Fruit fly (Drosophila melanogaster) whole organism, embryonic: ENCODE measurements around the gene CG42324.

Experiments
- Ada2b ChIP-seq: fragments of 200-800 bp; sonication (Bioruptor generic); IDR thresholded peaks from 2 replicates; pipeline ENCODE4 v1.3.6; 2022; ENCODE audit warnings: missing biosample characterization, missing genetic modification characterization
- Bgb ChIP-seq: fragments of 200-800 bp; sonication (Bioruptor generic); IDR thresholded peaks from 2 replicates; pipeline ENCODE4 v1.3.6; 2022; ENCODE audit warnings: missing biosample characterization, missing genetic modification characterization; ENCODE audit not compliant: partially characterized antibody
- CG10366 ChIP-seq: fragments of 200-800 bp; sonication (Bioruptor generic); IDR thresholded peaks from 2 replicates; pipeline ENCODE4 v1.3.6; 2022; ENCODE audit warnings: missing biosample characterization, missing genetic modification characterization
- CG10979 ChIP-seq: fragments of 200-800 bp; sonication (Bioruptor generic); optimal IDR thresholded peaks from 2 replicates; lab custom pipeline; 2018; ENCODE audit warnings: missing biosample characterization, mild to moderate bottlenecking, missing genetic modification characterization, moderate library complexity
- CG11504 ChIP-seq: fragments of 200-800 bp; sonication (Bioruptor generic); optimal IDR thresholded peaks from 3 replicates; lab custom pipeline; 2019; ENCODE audit warnings: missing biosample characterization, mild to moderate bottlenecking, missing genetic modification characterization, moderate library complexity
- CG11696 ChIP-seq: fragments of 200-800 bp; sonication (Bioruptor generic); IDR thresholded peaks from 2 replicates; pipeline ENCODE4 v1.3.6; 2022; ENCODE audit warnings: missing biosample characterization, missing genetic modification characterization
- CG1233 ChIP-seq: fragments of 200-800 bp; sonication (Bioruptor generic); optimal IDR thresholded peaks from 4 replicates; lab custom pipeline; 2018; ENCODE audit warnings: missing biosample characterization, mild to moderate bottlenecking, missing genetic modification characterization
- CG12391 ChIP-seq: fragments of 200-800 bp; sonication (Bioruptor generic); optimal IDR thresholded peaks from 3 replicates; lab custom pipeline; 2018; ENCODE audit warnings: missing biosample characterization, mild to moderate bottlenecking, missing genetic modification characterization, moderate library complexity
- CG15011 ChIP-seq: fragments of 200-800 bp; sonication (Bioruptor generic); optimal IDR thresholded peaks from 3 replicates; lab custom pipeline; 2018; ENCODE audit warnings: missing biosample characterization, mild to moderate bottlenecking, missing genetic modification characterization
- CG15479 ChIP-seq: fragments of 200-800 bp; sonication (Bioruptor generic); optimal IDR thresholded peaks from 3 replicates; lab custom pipeline; 2019; ENCODE audit warnings: missing biosample characterization, mild to moderate bottlenecking, missing genetic modification characterization, moderate library complexity
- CG18262 ChIP-seq: fragments of 200-800 bp; optimal IDR thresholded peaks from 3 replicates; lab custom pipeline; 2019; ENCODE audit warnings: missing biosample characterization, mild to moderate bottlenecking, missing genetic modification characterization, moderate library complexity
- CG2678 ChIP-seq: fragments of 200-800 bp; sonication (Bioruptor generic); optimal IDR thresholded peaks from 3 replicates; lab custom pipeline; 2019; ENCODE audit warnings: missing biosample characterization, mild to moderate bottlenecking, missing genetic modification characterization, moderate library complexity
- CG2712 ChIP-seq: fragments of 200-800 bp; optimal IDR thresholded peaks from 3 replicates; lab custom pipeline; 2019; ENCODE audit warnings: missing biosample characterization, mild to moderate bottlenecking, missing genetic modification characterization, moderate library complexity
- CG2889 ChIP-seq: fragments of 200-800 bp; sonication (Bioruptor generic); IDR thresholded peaks from 3 replicates; pipeline ENCODE4 v1.3.6; 2022; ENCODE audit warnings: missing biosample characterization, missing genetic modification characterization
- CG3065 ChIP-seq: fragments of 200-800 bp; sonication (Bioruptor generic); optimal IDR thresholded peaks from 2 replicates; lab custom pipeline; 2016; ENCODE audit warnings: missing biosample characterization, missing genetic modification characterization
- CG31441 ChIP-seq: fragments of 200-800 bp; sonication (Bioruptor generic); IDR thresholded peaks from 2 replicates; pipeline ENCODE4 v1.3.6; 2022; ENCODE audit warnings: missing biosample characterization, missing genetic modification characterization
- CG6654 ChIP-seq: fragments of 200-800 bp; sonication (Bioruptor generic); optimal IDR thresholded peaks from 2 replicates; lab custom pipeline; 2017; ENCODE audit warnings: missing biosample characterization, mild to moderate bottlenecking, missing genetic modification characterization
- CG6813 ChIP-seq: fragments of 200-800 bp; sonication (Bioruptor generic); optimal IDR thresholded peaks from 2 replicates; lab custom pipeline; 2017; ENCODE audit warnings: missing biosample characterization, missing genetic modification characterization, mild to moderate bottlenecking, moderate library complexity, missing genetic modification reagents
- CG7839 ChIP-seq: fragments of 200-800 bp; sonication (Bioruptor generic); optimal IDR thresholded peaks from 3 replicates; lab custom pipeline; 2018; ENCODE audit warnings: missing biosample characterization, mild to moderate bottlenecking, missing genetic modification characterization, moderate library complexity
- CG9797 ChIP-seq: fragments of 200-800 bp; sonication (Bioruptor generic); optimal IDR thresholded peaks from 3 replicates; lab custom pipeline; 2018; ENCODE audit warnings: missing biosample characterization, mild to moderate bottlenecking, missing genetic modification characterization
- CG9932 ChIP-seq: fragments of 200-800 bp; sonication (Bioruptor generic); IDR thresholded peaks from 2 replicates; pipeline ENCODE4 v1.3.6; 2022; ENCODE audit warnings: missing biosample characterization, missing genetic modification characterization
- Drgx ChIP-seq: fragments of 200-800 bp; sonication (Bioruptor generic); IDR thresholded peaks from 2 replicates; pipeline ENCODE4 v1.3.6; 2022; ENCODE audit warnings: missing biosample characterization, missing genetic modification characterization
- E2f1 ChIP-seq: fragments of 200-800 bp; sonication (Bioruptor generic); IDR thresholded peaks from 2 replicates; pipeline ENCODE4 v1.3.6; 2022; ENCODE audit warnings: missing biosample characterization, missing genetic modification characterization
- Hmx ChIP-seq: fragments of 200-800 bp; sonication (Bioruptor generic); optimal IDR thresholded peaks from 2 replicates; lab custom pipeline; 2016; ENCODE audit warnings: missing biosample characterization, missing genetic modification characterization
- Hr51 ChIP-seq, 2 experiments: fragments of 200-800 bp; sonication (Bioruptor generic); optimal IDR thresholded peaks; 2 replicates in 1 of 2; 3 replicates in 1 of 2; lab custom pipeline; 2016 to 2018; ENCODE audit warnings: missing biosample characterization in 2 of 2, missing genetic modification characterization in 2 of 2, mild to moderate bottlenecking in 1 of 2, moderate library complexity in 1 of 2
- Oli ChIP-seq: fragments of 200-800 bp; sonication (Bioruptor generic); optimal IDR thresholded peaks from 2 replicates; lab custom pipeline; 2018; ENCODE audit warnings: missing biosample characterization, mild to moderate bottlenecking, missing genetic modification characterization, moderate library complexity
- Pdp1 ChIP-seq, 2 experiments: fragments of 200-800 bp; sonication (Bioruptor generic); optimal IDR thresholded peaks; 3 replicates each; lab custom pipeline; 2016; ENCODE audit warnings: missing biosample characterization in 2 of 2, missing genetic modification characterization in 2 of 2, mild to moderate bottlenecking in 1 of 2, moderate library complexity in 1 of 2
- Poxn ChIP-seq: fragments of 200-800 bp; sonication (Bioruptor generic); IDR thresholded peaks from 2 replicates; pipeline ENCODE4 v1.3.6; 2022; ENCODE audit warnings: missing biosample characterization, missing genetic modification characterization
- Sox100B ChIP-seq: fragments of 200-800 bp; sonication (Bioruptor generic); optimal IDR thresholded peaks from 3 replicates; lab custom pipeline; 2018; ENCODE audit warnings: missing biosample characterization, mild to moderate bottlenecking, missing genetic modification characterization
- Ssrp ChIP-seq: fragments of 200-800 bp; sonication (Bioruptor generic); optimal IDR thresholded peaks from 2 replicates; lab custom pipeline; 2018; ENCODE audit warnings: missing biosample characterization, mild to moderate bottlenecking, missing genetic modification characterization, moderate library complexity
- Xbp1 ChIP-seq: fragments of 200-800 bp; sonication (Bioruptor generic); optimal IDR thresholded peaks from 3 replicates; lab custom pipeline; 2016; ENCODE audit warnings: missing biosample characterization, mild to moderate bottlenecking, missing genetic modification characterization
- aop ChIP-seq: fragments of 200-800 bp; sonication (Bioruptor generic); IDR thresholded peaks from 2 replicates; pipeline ENCODE4 v1.3.6; 2022; ENCODE audit warnings: missing biosample characterization, missing genetic modification characterization
- ap ChIP-seq: fragments of 200-800 bp; sonication (Bioruptor generic); IDR thresholded peaks from 2 replicates; pipeline ENCODE4 v1.3.6; 2022; ENCODE audit warnings: missing biosample characterization, missing genetic modification characterization
- ase ChIP-seq: fragments of 200-800 bp; sonication (Bioruptor generic); IDR thresholded peaks from 3 replicates; pipeline ENCODE4 v1.3.6; 2022; ENCODE audit warnings: missing biosample characterization, missing genetic modification characterization
- ato ChIP-seq: fragments of 200-800 bp; sonication (Bioruptor generic); IDR thresholded peaks from 2 replicates; pipeline ENCODE4 v1.3.6; 2022; ENCODE audit warnings: missing biosample characterization, missing genetic modification characterization; ENCODE audit not compliant: partially characterized antibody
- bsh ChIP-seq, 2 experiments: fragments of 200-800 bp; sonication (Bioruptor generic); optimal IDR thresholded peaks; 2 replicates each; lab custom pipeline; 2017 to 2018; ENCODE audit warnings: mild to moderate bottlenecking in 2 of 2, missing biosample characterization in 2 of 2, missing genetic modification characterization in 2 of 2, moderate library complexity in 1 of 2
- crol ChIP-seq: fragments of 200-800 bp; sonication (Bioruptor generic); IDR thresholded peaks from 2 replicates; pipeline ENCODE4 v1.3.6; 2022; ENCODE audit warnings: missing biosample characterization, missing genetic modification characterization
- dmrt99B ChIP-seq: fragments of 200-800 bp; sonication (Bioruptor generic); optimal IDR thresholded peaks from 2 replicates; lab custom pipeline; 2018; ENCODE audit warnings: missing biosample characterization, mild to moderate bottlenecking, missing genetic modification characterization, moderate library complexity
- fd96Cb ChIP-seq: fragments of 200-800 bp; sonication (Bioruptor generic); optimal IDR thresholded peaks from 2 replicates; lab custom pipeline; 2018; ENCODE audit warnings: missing biosample characterization, mild to moderate bottlenecking, missing genetic modification characterization, moderate library complexity
- gem ChIP-seq: fragments of 200-800 bp; sonication (Bioruptor generic); optimal IDR thresholded peaks from 2 replicates; lab custom pipeline; 2019; ENCODE audit warnings: missing biosample characterization, mild to moderate bottlenecking, missing genetic modification characterization, moderate library complexity
- hkb ChIP-seq, 2 experiments: fragments of 200-800 bp in 1 of 2; fragments of >200 bp in 1 of 2; sonication (Bioruptor generic) in 1 of 2; IDR thresholded peaks in 1 of 2; optimal IDR thresholded peaks in 1 of 2; 2 replicates each; pipeline versions ENCODE4 v1.3.6 to Lab custom; 2017 to 2022; ENCODE audit warnings: missing biosample characterization in 1 of 2, missing genetic modification characterization in 1 of 2
- oc ChIP-seq: fragments of 200-800 bp; sonication (Bioruptor generic); optimal IDR thresholded peaks from 2 replicates; lab custom pipeline; 2018; ENCODE audit warnings: missing biosample characterization, mild to moderate bottlenecking, missing genetic modification characterization, moderate library complexity
- sens ChIP-seq: fragments of 200-800 bp; sonication (Bioruptor generic); peaks from one replicate; lab custom pipeline; 2016; ENCODE audit warnings: missing biosample characterization, missing genetic modification characterization
- sens-2 ChIP-seq: fragments of 200-800 bp; sonication (Bioruptor generic); IDR thresholded peaks from 2 replicates; pipeline ENCODE4 v1.3.6; 2022; ENCODE audit warnings: missing biosample characterization, missing genetic modification characterization
- stc ChIP-seq: fragments of 200-800 bp; sonication (Bioruptor generic); IDR thresholded peaks from 2 replicates; pipeline ENCODE4 v1.3.6; 2022; ENCODE audit warnings: missing biosample characterization, missing genetic modification characterization
- tin ChIP-seq: fragments of 200-800 bp; sonication (Bioruptor generic); optimal IDR thresholded peaks from 3 replicates; lab custom pipeline; 2016; ENCODE audit warnings: missing biosample characterization, missing genetic modification characterization
- vvl ChIP-seq: fragments of 200-800 bp; sonication (Bioruptor generic); IDR thresholded peaks from 2 replicates; pipeline ENCODE4 v1.3.6; 2022; ENCODE audit warnings: missing biosample characterization, missing genetic modification characterization
- wdn ChIP-seq: fragments of 200-800 bp; sonication (Bioruptor generic); IDR thresholded peaks from 2 replicates; pipeline ENCODE4 v1.3.6; 2022; ENCODE audit warnings: missing biosample characterization, missing genetic modification characterization
- zfh1 ChIP-seq: fragments of 200-800 bp; sonication (Bioruptor generic); IDR thresholded peaks from 3 replicates; pipeline ENCODE4 v1.3.6; 2022; ENCODE audit warnings: missing biosample characterization, missing genetic modification characterization

The CG42324 gene

dm6 chr3L:3551008-3551407 lies 78.8 kb downstream of the CG42324 start (continued):
- TF ChIP-seq gem (tag; lab: Kevin White, UChicago): peak; percentile 42
- peak; percentile 36 for TF ChIP-seq CG2712
- TF ChIP-seq Hmx: no peak
- peak; percentile 61 for TF ChIP-seq CG11504 (tag; lab: Kevin White, UChicago)
- TF ChIP-seq ase (GFP tag; lab: Robert Waterston, UW): peak; percentile 52; the same call in 1 of the 3 replicates
- no peak for TF ChIP-seq CG6654 (GFP tag; lab: Kevin White, UChicago)
- peak; percentile 26 for TF ChIP-seq CG10979 (tag; lab: Kevin White, UChicago)
- no peak for TF ChIP-seq CG15011 (GFP tag; lab: Kevin White, UChicago)
- peak; percentile 11 for TF ChIP-seq Ssrp (tag; lab: Kevin White, UChicago)
- TF ChIP-seq CG6813: no peak
- 0 out of 2 replicates have a peak, but pooled peaks have one; percentile 21 for TF ChIP-seq ap
- 0 out of 3 replicates have a peak, but pooled peaks have one; percentile 29 for TF ChIP-seq zfh1 (GFP tag; lab: Robert Waterston, UW)
- TF ChIP-seq Hr51 (GFP tag; optimal IDR thresholded peaks at IDR 0.05; lab: Kevin White, UChicago): peak in 1 of 2 experiments; percentile 29
- 0 out of 2 replicates have a peak, but pooled peaks have one; percentile 50 for TF ChIP-seq Drgx (GFP tag; lab: Robert Waterston, UW)
- TF ChIP-seq CG15479 (GFP tag; lab: Kevin White, UChicago): no peak
- no peak for TF ChIP-seq CG3065
- TF ChIP-seq CG2678 (tag; lab: Kevin White, UChicago): peak; percentile 39
- peak; percentile 8 for TF ChIP-seq tin (GFP tag; lab: Kevin White, UChicago)
- peak; percentile 29 for TF ChIP-seq oc (tag; lab: Kevin White, UChicago)
- no peak for TF ChIP-seq crol (GFP tag; lab: Robert Waterston, UW)
- TF ChIP-seq Poxn (GFP tag; lab: Robert Waterston, UW): no peak
- TF ChIP-seq CG12391: peak; percentile 24
- peak; percentile 28 for TF ChIP-seq dmrt99B
- TF ChIP-seq stc (GFP tag; lab: Robert Waterston, UW): peak; percentile 36
- TF ChIP-seq CG18262: peak; percentile 29
- TF ChIP-seq Oli (tag; lab: Kevin White, UChicago): peak; percentile 27
- TF ChIP-seq sens (GFP tag; lab: Kevin White, UChicago): peak; percentile 78
- TF ChIP-seq hkb (optimal IDR thresholded peaks at IDR 0.05; lab: Kevin White, UChicago): no peak
- TF ChIP-seq hkb (GFP tag; IDR thresholded peaks at IDR 0.05; lab: Robert Waterston, UW): peak; percentile 62
- TF ChIP-seq Xbp1 (GFP tag; lab: Kevin White, UChicago): peak; percentile 16
- peak; percentile 26 for TF ChIP-seq fd96Cb (tag; lab: Kevin White, UChicago)
- TF ChIP-seq sens-2 (GFP tag; lab: Robert Waterston, UW): no peak
- TF ChIP-seq Bgb (GFP tag; lab: Robert Waterston, UW): no peak
- no peak for TF ChIP-seq ato (GFP tag; lab: Robert Waterston, UW)
- TF ChIP-seq CG7839: no peak
- no peak for TF ChIP-seq CG9932
- TF ChIP-seq aop: 0 out of 2 replicates have a peak, but pooled peaks have one; percentile 16
- TF ChIP-seq Sox100B: peak; percentile 11
- 0 out of 2 replicates have a peak, but pooled peaks have one; percentile 11 for TF ChIP-seq E2f1 (GFP tag; lab: Robert Waterston, UW)
- no peak for TF ChIP-seq CG1233 (GFP tag; lab: Kevin White, UChicago)
- TF ChIP-seq vvl: no peak
- TF ChIP-seq CG31441 (GFP tag; lab: Robert Waterston, UW): peak; percentile 20; the same call in 1 of the 2 replicates
- TF ChIP-seq CG9797 (GFP tag; lab: Kevin White, UChicago): no peak
- peak; percentile 46 for TF ChIP-seq CG10366 (GFP tag; lab: Robert Waterston, UW)
- peak in 1 of 2 experiments; percentile 67 for TF ChIP-seq bsh (GFP tag; optimal IDR thresholded peaks at IDR 0.05; lab: Kevin White, UChicago)
- no peak for TF ChIP-seq CG2889
- TF ChIP-seq Pdp1 (GFP tag; optimal IDR thresholded peaks at IDR 0.05; lab: Kevin White, UChicago): peak in 1 of 2 experiments; percentile 11
- 0 out of 2 replicates have a peak, but pooled peaks have one; percentile 20 for TF ChIP-seq Ada2b (GFP tag; lab: Robert Waterston, UW)
- TF ChIP-seq CG11696 (GFP tag; lab: Robert Waterston, UW): 0 out of 2 replicates have a peak, but pooled peaks have one; percentile 15
- TF ChIP-seq wdn (GFP tag; lab: Robert Waterston, UW): no peak
